Worm (Caenorhabditis elegans): ENCODE data around the gene srbc-34.

srbc-34 gene

ce11 chrV:20223725-20224124 is 17.6 kb downstream of the srbc-34 start:
- TF ChIP-seq nhr-42 (GFP tag; IDR thresholded peaks at IDR 0.05) (no peak), lir-3 (tag; optimal IDR thresholded peaks at IDR 0.05) (no peak), unc-62 (GFP tag; optimal IDR thresholded peaks at IDR 0.05 in 1 of 2) (no peak), unc-62 (tag; optimal IDR thresholded peaks at IDR 0.05) (no peak), hlh-30 (tag; optimal IDR thresholded peaks at IDR 0.05; ENCODE audit: insufficient read depth) (no peak), spr-1 (tag; optimal IDR thresholded peaks at IDR 0.05) (no peak), lin-15B (tag; optimal IDR thresholded peaks at IDR 0.05) (no peak), D1046.2 (GFP tag; IDR thresholded peaks at IDR 0.05) (no peak), dpl-1 (GFP tag; optimal IDR thresholded peaks at IDR 0.05) (no peak), nhr-77 (tag; optimal IDR thresholded peaks at IDR 0.05) (no peak), dmd-9 (GFP tag; IDR thresholded peaks at IDR 0.05) (no peak), duxl-1 (tag; optimal IDR thresholded peaks at IDR 0.05; ENCODE audit: poor library complexity) (no peak), pha-4 (GFP tag; IDR thresholded peaks at IDR 0.05) (no peak), pha-4 (tag; optimal IDR thresholded peaks at IDR 0.05) (no peak), aha-1 (tag) (no peak), F26F4.8 (GFP tag; conservative IDR thresholded peaks at IDR 0.05) (no peak), daf-12 (tag; optimal IDR thresholded peaks at IDR 0.05) (no peak)

DNA sequence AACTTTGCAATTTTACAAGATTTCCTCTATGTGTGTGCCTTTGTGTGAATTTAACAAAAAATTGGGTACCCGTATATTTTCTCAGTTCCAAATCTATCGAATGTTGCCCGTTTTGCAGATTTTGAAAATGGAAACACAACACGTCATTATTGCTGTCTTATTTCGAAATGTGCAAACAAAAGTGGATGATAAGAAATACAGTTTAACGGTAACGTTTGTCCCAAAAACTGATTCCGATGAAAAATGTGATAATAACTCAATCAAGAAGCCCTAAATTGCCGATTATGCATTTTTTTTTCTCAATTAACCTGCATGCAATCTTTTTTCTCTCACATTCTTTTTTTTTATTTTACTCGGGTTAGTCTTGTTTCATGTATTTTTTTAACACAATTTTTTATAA is 19.2 kb downstream of the srbc-34 start:
- TF ChIP-seq unc-62 (GFP tag; optimal IDR thresholded peaks at IDR 0.05 in 1 of 2) (no peak), unc-62 (tag; optimal IDR thresholded peaks at IDR 0.05) (no peak), unc-130 (GFP tag; optimal IDR thresholded peaks at IDR 0.05) (no peak), zfp-3 (GFP tag; conservative IDR thresholded peaks at IDR 0.05) (no peak), mes-2 (tag; optimal IDR thresholded peaks at IDR 0.05; ENCODE audit: poor library complexity, severe bottlenecking) (peak; percentile 1), dmd-8 (GFP tag; IDR thresholded peaks at IDR 0.05) (no peak), nhr-25 (tag; optimal IDR thresholded peaks at IDR 0.05; ENCODE audit: borderline replicate concordance, insufficient read depth) (no peak), php-3 (GFP tag; IDR thresholded peaks at IDR 0.05) (peak; percentile 56; the same call in 1 of the 2 replicates), nhr-6 (tag; optimal IDR thresholded peaks at IDR 0.05) (no peak), T20F7.1 (GFP tag; optimal IDR thresholded peaks at IDR 0.05) (no peak), aly-2 (tag; optimal IDR thresholded peaks at IDR 0.05) (no peak), hlh-30 (tag; optimal IDR thresholded peaks at IDR 0.05; ENCODE audit: insufficient read depth) (no peak), F26F4.8 (GFP tag; conservative IDR thresholded peaks at IDR 0.05) (no peak), sdz-12 (GFP tag; optimal IDR thresholded peaks at IDR 0.05) (no peak), daf-8 (GFP tag; IDR thresholded peaks at IDR 0.05) (no peak), madf-9 (GFP tag; conservative IDR thresholded peaks at IDR 0.05) (no peak), lin-29 (GFP tag; IDR thresholded peaks at IDR 0.05) (no peak), nhr-111 (GFP tag; optimal IDR thresholded peaks at IDR 0.05) (no peak), saeg-2 (GFP tag; IDR thresholded peaks at IDR 0.05) (no peak), jun-1 (tag; optimal IDR thresholded peaks at IDR 0.05) (no peak), dve-1 (tag; optimal IDR thresholded peaks at IDR 0.05; ENCODE audit: insufficient read depth) (peak; percentile 9), nhr-11 (tag; optimal IDR thresholded peaks at IDR 0.05) (no peak), aha-1 (tag) (no peak), lin-1 (GFP tag; IDR thresholded peaks at IDR 0.05) (no peak), nhr-237 (tag; optimal IDR thresholded peaks at IDR 0.05) (no peak), dmd-6 (GFP tag; IDR thresholded peaks at IDR 0.05) (peak; percentile 57; the same call in 1 of the 2 replicates), ces-1 (GFP tag; optimal IDR thresholded peaks at IDR 0.05) (no peak), F10B5.3 (tag; optimal IDR thresholded peaks at IDR 0.05) (no peak), pqm-1 (tag; optimal IDR thresholded peaks at IDR 0.05) (peak; percentile 91), hmg-1.1 (GFP tag; IDR thresholded peaks at IDR 0.05) (no peak), ceh-82 (tag; optimal IDR thresholded peaks at IDR 0.05) (no peak), ZK546.5 (tag; optimal IDR thresholded peaks at IDR 0.05) (no peak), lin-38 (GFP tag; IDR thresholded peaks at IDR 0.05) (no peak), rbr-2 (tag; optimal IDR thresholded peaks at IDR 0.05) (no peak), ztf-7 (tag; optimal IDR thresholded peaks at IDR 0.05) (no peak), Y105C5A.15 (GFP tag; IDR thresholded peaks at IDR 0.05) (no peak), vab-7 (GFP tag; IDR thresholded peaks at IDR 0.05) (no peak), skn-1 (tag; optimal IDR thresholded peaks at IDR 0.05) (no peak), mxl-2 (GFP tag; conservative IDR thresholded peaks at IDR 0.05) (no peak)
